Worm (Caenorhabditis elegans): ENCODE results near the gene T27D12.6.

ce11 chrII:11843441-11843840 lies 8.1 kb downstream of the T27D12.6 start:
- TF ChIP-seq madf-6 (GFP tag; IDR thresholded peaks at IDR 0.05) (no peak), madf-10 (tag; optimal IDR thresholded peaks at IDR 0.05) (no peak), dpl-1 (GFP tag; optimal IDR thresholded peaks at IDR 0.05) (no peak), ztf-22 (GFP tag; optimal IDR thresholded peaks at IDR 0.05) (no peak), lin-54 (GFP tag; optimal IDR thresholded peaks at IDR 0.05) (no peak), sea-2 (GFP tag; IDR thresholded peaks at IDR 0.05) (no peak)
